Fruit fly (Drosophila melanogaster) whole organism, pupa: Measurements from ENCODE around the gene Zip89B.

Experiments
- CG10348 ChIP-seq: fragments of 200-800 bp; sonication (Bioruptor generic); IDR thresholded peaks from 2 replicates; pipeline ENCODE4 v1.3.6; 2022; ENCODE audit warnings: missing biosample characterization, missing genetic modification characterization
- CG12605 ChIP-seq: fragments of 200-800 bp; sonication (Bioruptor generic); IDR thresholded peaks from 2 replicates; pipeline ENCODE4 v1.3.6; 2022; ENCODE audit warnings: missing biosample characterization, missing genetic modification characterization
- CG13204 ChIP-seq: fragments of 200-800 bp; sonication (Bioruptor generic); optimal IDR thresholded peaks from 2 replicates; lab custom pipeline; 2018; ENCODE audit warnings: missing biosample characterization, mild to moderate bottlenecking, missing genetic modification characterization, moderate library complexity
- CG14655 ChIP-seq: fragments of 200-800 bp; sonication (Bioruptor generic); optimal IDR thresholded peaks from 3 replicates; lab custom pipeline; 2017; ENCODE audit warnings: mild to moderate bottlenecking, missing biosample characterization, missing genetic modification reagents, missing genetic modification characterization
- CG15710 ChIP-seq: fragments of 200-800 bp; sonication (Bioruptor generic); optimal IDR thresholded peaks from 2 replicates; lab custom pipeline; 2018; ENCODE audit warnings: missing biosample characterization, mild to moderate bottlenecking, missing genetic modification characterization, moderate library complexity
- CG17806 ChIP-seq: fragments of 200-800 bp; sonication (Bioruptor generic); optimal IDR thresholded peaks from 2 replicates; lab custom pipeline; 2018; ENCODE audit warnings: missing biosample characterization, mild to moderate bottlenecking, missing genetic modification characterization, moderate library complexity
- CG32121 ChIP-seq: fragments of 200-800 bp; sonication (Bioruptor generic); IDR thresholded peaks from 2 replicates; pipeline ENCODE4 v1.3.6; 2022; ENCODE audit warnings: missing biosample characterization, missing genetic modification characterization
- CG34367 ChIP-seq: fragments of 200-800 bp; sonication (Bioruptor generic); optimal IDR thresholded peaks from 2 replicates; lab custom pipeline; 2018; ENCODE audit warnings: missing biosample characterization, mild to moderate bottlenecking, missing genetic modification characterization
- CG4496 ChIP-seq: fragments of 200-800 bp; sonication (Bioruptor generic); IDR thresholded peaks from 3 replicates; pipeline ENCODE4 v1.3.6; 2022; ENCODE audit warnings: missing biosample characterization, missing genetic modification characterization
- CG8159 ChIP-seq: fragments of 200-800 bp; sonication (Bioruptor generic); optimal IDR thresholded peaks from 3 replicates; lab custom pipeline; 2018; ENCODE audit warnings: missing biosample characterization, mild to moderate bottlenecking, missing genetic modification characterization, moderate library complexity
- CG8301 ChIP-seq: fragments of 200-800 bp; sonication (Bioruptor generic); optimal IDR thresholded peaks from 2 replicates; lab custom pipeline; 2018; ENCODE audit warnings: missing biosample characterization, mild to moderate bottlenecking, missing genetic modification characterization
- CG9948 ChIP-seq: fragments of 200-800 bp; sonication (Bioruptor generic); optimal IDR thresholded peaks from 2 replicates; lab custom pipeline; 2018; ENCODE audit warnings: missing biosample characterization, mild to moderate bottlenecking, missing genetic modification characterization, moderate library complexity
- D1 ChIP-seq: fragments of 200-800 bp; sonication (Bioruptor generic); optimal IDR thresholded peaks from 2 replicates; lab custom pipeline; 2018; ENCODE audit warnings: missing biosample characterization, mild to moderate bottlenecking, missing genetic modification characterization, moderate library complexity
- EcR ChIP-seq: fragments of 200-800 bp; sonication (Bioruptor generic); optimal IDR thresholded peaks from 3 replicates; lab custom pipeline; 2019; ENCODE audit warnings: missing biosample characterization, missing genetic modification characterization, mild to moderate bottlenecking, moderate library complexity, missing genetic modification reagents
- Ets98B ChIP-seq: fragments of 200-800 bp; sonication (Bioruptor generic); IDR thresholded peaks from 2 replicates; pipeline ENCODE4 v1.3.6; 2022; ENCODE audit warnings: missing biosample characterization, missing genetic modification characterization
- Pif1A ChIP-seq: fragments of 200-800 bp; sonication (Bioruptor generic); optimal IDR thresholded peaks from 3 replicates; lab custom pipeline; 2016; ENCODE audit warnings: missing biosample characterization, missing genetic modification characterization
- Pif1B ChIP-seq: fragments of 200-800 bp; sonication (Bioruptor generic); optimal IDR thresholded peaks from 3 replicates; lab custom pipeline; 2016; ENCODE audit warnings: missing biosample characterization, missing genetic modification characterization
- Snoo ChIP-seq: fragments of 200-800 bp; sonication (Bioruptor generic); optimal IDR thresholded peaks from 3 replicates; lab custom pipeline; 2017; ENCODE audit warnings: missing biosample characterization, mild to moderate bottlenecking, missing genetic modification characterization, inconsistent platforms
- fd96Ca ChIP-seq: fragments of 200-800 bp; sonication (Bioruptor generic); IDR thresholded peaks from 3 replicates; pipeline ENCODE4 v1.3.6; 2022; ENCODE audit warnings: missing biosample characterization, missing genetic modification characterization
- gl ChIP-seq: fragments of 200-800 bp; sonication (Bioruptor generic); optimal IDR thresholded peaks from 2 replicates; lab custom pipeline; 2018; ENCODE audit warnings: missing biosample characterization, mild to moderate bottlenecking, missing genetic modification characterization
- rn ChIP-seq: fragments of 200-800 bp; sonication (Bioruptor generic); IDR thresholded peaks from 2 replicates; pipeline ENCODE4 v1.3.6; 2022; ENCODE audit warnings: missing biosample characterization, missing genetic modification characterization

Gene Zip89B

dm6 chr3R:16329797-16330196, 24.2 kb downstream of the Zip89B start:
- TF ChIP-seq Pif1B (GFP tag; lab: Kevin White, UChicago) (no peak), D1 (no peak), CG17806 (no peak), fd96Ca (GFP tag; lab: Robert Waterston, UW) (no peak), CG32121 (GFP tag; lab: Robert Waterston, UW) (no peak), CG12605 (no peak), Pif1A (GFP tag; lab: Kevin White, UChicago) (no peak)

DNA sequence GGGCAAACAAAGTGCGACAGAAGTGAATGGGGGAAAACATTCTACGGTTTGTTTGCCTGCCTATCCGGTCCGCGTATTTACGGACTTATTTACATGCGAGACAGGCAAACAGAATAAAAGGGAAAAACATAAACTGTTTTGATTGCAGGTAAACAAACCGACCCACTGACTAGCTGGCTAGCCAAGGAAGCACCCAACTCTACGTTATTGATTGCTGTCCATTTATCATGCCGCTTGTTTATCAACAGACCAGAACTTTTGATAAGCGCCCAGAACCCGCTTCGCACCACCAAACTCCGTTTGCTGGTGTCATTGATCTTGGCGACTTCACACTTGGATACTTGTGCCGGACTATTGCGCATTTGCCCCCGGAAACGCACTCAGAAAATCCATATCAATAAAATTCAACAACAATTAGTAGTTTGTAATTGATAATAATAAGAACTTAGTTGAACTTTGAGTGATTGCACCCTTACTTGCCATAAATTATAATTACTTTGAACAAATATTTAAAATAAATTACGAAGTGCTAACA, 26.3 kb downstream of the Zip89B start:
- peak; percentile 23; the same call in 1 of the 3 replicates for TF ChIP-seq CG4496 (GFP tag; lab: Robert Waterston, UW)
- TF ChIP-seq Pif1A (GFP tag; lab: Kevin White, UChicago) = peak; percentile 38
- no peak for TF ChIP-seq CG17806
- peak; percentile 43 for TF ChIP-seq CG34367 (tag; lab: Kevin White, UChicago)
- TF ChIP-seq Ets98B (GFP tag; lab: Robert Waterston, UW) = peak; percentile 47
- no peak for TF ChIP-seq CG10348
- TF ChIP-seq D1 = no peak
- TF ChIP-seq CG14655 (GFP tag; lab: Kevin White, UChicago) = peak; percentile 26
- TF ChIP-seq CG13204 (GFP tag; lab: Kevin White, UChicago) = peak; percentile 48
- peak; percentile 9 for TF ChIP-seq CG15710 (tag; lab: Kevin White, UChicago)
- TF ChIP-seq EcR (GFP tag; lab: Kevin White, UChicago) = peak; percentile 76
- peak; percentile 63 for TF ChIP-seq gl (tag; lab: Kevin White, UChicago)
- TF ChIP-seq CG12605 = no peak

dm6 chr3R:16334329-16334728, 28.8 kb downstream of the Zip89B start:
- TF ChIP-seq CG15710 (tag; lab: Kevin White, UChicago) = peak; percentile 36
- TF ChIP-seq CG10348 = no peak
- TF ChIP-seq D1 = no peak
- TF ChIP-seq EcR (GFP tag; lab: Kevin White, UChicago) = peak; percentile 63
- no peak for TF ChIP-seq CG14655 (GFP tag; lab: Kevin White, UChicago)
- no peak for TF ChIP-seq Pif1B (GFP tag; lab: Kevin White, UChicago)
- TF ChIP-seq CG12605 = no peak
- no peak for TF ChIP-seq CG32121 (GFP tag; lab: Robert Waterston, UW)
- TF ChIP-seq rn (GFP tag; lab: Robert Waterston, UW) = no peak
- TF ChIP-seq Snoo = no peak
- peak; percentile 75 for TF ChIP-seq gl (tag; lab: Kevin White, UChicago)
- peak; percentile 57 for TF ChIP-seq CG13204 (GFP tag; lab: Kevin White, UChicago)
- TF ChIP-seq CG8301 (tag; lab: Kevin White, UChicago) = no peak
- no peak for TF ChIP-seq Pif1A (GFP tag; lab: Kevin White, UChicago)
- TF ChIP-seq CG9948 (tag; lab: Kevin White, UChicago) = peak; percentile 12
- peak; percentile 21 for TF ChIP-seq CG17806
- TF ChIP-seq CG4496 (GFP tag; lab: Robert Waterston, UW) = no peak
- TF ChIP-seq fd96Ca (GFP tag; lab: Robert Waterston, UW) = no peak
- no peak for TF ChIP-seq Ets98B (GFP tag; lab: Robert Waterston, UW)
- TF ChIP-seq CG8159 (tag; lab: Kevin White, UChicago) = peak; percentile 24
- TF ChIP-seq CG34367 (tag; lab: Kevin White, UChicago) = peak; percentile 15

- TF ChIP-seq Snoo (no peak), CG14655 (GFP tag; lab: Kevin White, UChicago) (no peak), CG10348 (no peak), gl (tag; lab: Kevin White, UChicago) (no peak), CG17806 (no peak), Ets98B (GFP tag; lab: Robert Waterston, UW) (no peak), D1 (no peak), CG8159 (tag; lab: Kevin White, UChicago) (no peak), Pif1A (GFP tag; lab: Kevin White, UChicago) (no peak), CG12605 (no peak), CG4496 (GFP tag; lab: Robert Waterston, UW) (no peak), Pif1B (GFP tag; lab: Kevin White, UChicago) (no peak), CG9948 (tag; lab: Kevin White, UChicago) (no peak), CG15710 (tag; lab: Kevin White, UChicago) (no peak), rn (GFP tag; lab: Robert Waterston, UW) (no peak), CG34367 (tag; lab: Kevin White, UChicago) (no peak), CG13204 (GFP tag; lab: Kevin White, UChicago) (no peak)
Observed at dm6 chr3R:16334797-16335196, 29.2 kb downstream of the Zip89B start.

dm6 chr3R:16335438-16336073, 30.0 kb downstream of the Zip89B start:
- no peak for TF ChIP-seq CG9948 (tag; lab: Kevin White, UChicago)
- no peak for TF ChIP-seq D1
- TF ChIP-seq CG34367 (tag; lab: Kevin White, UChicago) = no peak
- no peak for TF ChIP-seq CG32121 (GFP tag; lab: Robert Waterston, UW)
- no peak for TF ChIP-seq rn (GFP tag; lab: Robert Waterston, UW)
- no peak for TF ChIP-seq Snoo
- no peak for TF ChIP-seq CG10348
- no peak for TF ChIP-seq Ets98B (GFP tag; lab: Robert Waterston, UW)
- TF ChIP-seq gl (tag; lab: Kevin White, UChicago) = no peak
- TF ChIP-seq Pif1B (GFP tag; lab: Kevin White, UChicago) = no peak
- TF ChIP-seq fd96Ca (GFP tag; lab: Robert Waterston, UW) = no peak
- TF ChIP-seq CG14655 (GFP tag; lab: Kevin White, UChicago) = no peak
- TF ChIP-seq CG13204 (GFP tag; lab: Kevin White, UChicago) = no peak
- no peak for TF ChIP-seq CG8301 (tag; lab: Kevin White, UChicago)
- no peak for TF ChIP-seq EcR (GFP tag; lab: Kevin White, UChicago)
- no peak for TF ChIP-seq CG17806
